Worm (Caenorhabditis elegans) whole organism, L1 larva: ENCODE data around the gene sam-4.

Experiments used
- Y116A8C.19 ChIP-seq: sonication (generic microtip); optimal IDR thresholded peaks from 2 replicates; lab custom pipeline; 2016; ENCODE audit warnings: missing compliant biosample characterization, missing genetic modification characterization, borderline replicate concordance
- aly-2 ChIP-seq: fragments of 150-350 bp; optimal IDR thresholded peaks from 2 replicates; lab custom pipeline; 2014; ENCODE audit warnings: missing biosample characterization, missing genetic modification characterization
- ama-1 ChIP-seq: fragments of 150-350 bp; optimal IDR thresholded peaks from 2 replicates; lab custom pipeline; 2014
- ceh-82 ChIP-seq, 3 experiments: fragments of 150-350 bp in 1 of 3; sonication (generic microtip) in 2 of 3; optimal IDR thresholded peaks; 2 replicates each; lab custom pipeline; 2014 to 2017; ENCODE audit warnings: missing biosample characterization in 3 of 3, missing genetic modification characterization in 3 of 3
- efl-1 ChIP-seq, 4 experiments: fragments of 150-350 bp; optimal IDR thresholded peaks in 3 of 4; peaks in 1 of 4; 1 replicate in 1 of 4; 2 replicates in 3 of 4; lab custom pipeline; 2014; ENCODE audit warnings: missing biosample characterization in 2 of 4, missing genetic modification characterization in 2 of 4, missing genetic modification reagents in 2 of 4
- efl-3 ChIP-seq: fragments of 200-800 bp; sonication (Bioruptor generic); optimal IDR thresholded peaks from 2 replicates; lab custom pipeline; 2018; ENCODE audit warnings: mild to moderate bottlenecking, missing genetic modification characterization, missing compliant biosample characterization
- egl-13 ChIP-seq: sonication (generic microtip); optimal IDR thresholded peaks from 2 replicates; lab custom pipeline; 2016; ENCODE audit warnings: missing genotype, missing genetic modification reagents, missing genetic modification characterization, missing compliant biosample characterization
- fkh-4 ChIP-seq: sonication (generic microtip); optimal IDR thresholded peaks from 2 replicates; lab custom pipeline; 2016; ENCODE audit warnings: missing compliant biosample characterization, missing genetic modification characterization, borderline replicate concordance
- fkh-8 ChIP-seq: sonication (generic microtip); optimal IDR thresholded peaks from 2 replicates; lab custom pipeline; 2016; ENCODE audit warnings: mild to moderate bottlenecking, missing genetic modification characterization, missing compliant biosample characterization
- fos-1 ChIP-seq: fragments of 150-350 bp; optimal IDR thresholded peaks from 2 replicates; lab custom pipeline; 2014; ENCODE audit warnings: missing biosample characterization, missing genetic modification characterization
- grh-1 ChIP-seq: fragments of 200-800 bp; sonication (Bioruptor generic); IDR thresholded peaks from 2 replicates; pipeline ENCODE4 v1.3.6; 2022; ENCODE audit warnings: missing genetic modification reagents, missing genetic modification characterization, missing compliant biosample characterization
- hlh-17 ChIP-seq: fragments of 200-800 bp; sonication (Bioruptor generic); optimal IDR thresholded peaks from 2 replicates; lab custom pipeline; 2018; ENCODE audit warnings: missing genetic modification characterization, mild to moderate bottlenecking, missing compliant biosample characterization, moderate library complexity, borderline replicate concordance
- hpl-2 ChIP-seq: fragments of 150-350 bp; optimal IDR thresholded peaks from 2 replicates; lab custom pipeline; 2014; ENCODE audit warnings: missing biosample characterization, missing genetic modification reagents, missing genetic modification characterization
- lin-13 ChIP-seq: fragments of 150-350 bp; optimal IDR thresholded peaks from 2 replicates; lab custom pipeline; 2014; ENCODE audit warnings: missing biosample characterization, missing genetic modification reagents, missing genetic modification characterization
- lin-14 ChIP-seq: fragments of 200-800 bp; sonication (Bioruptor generic); optimal IDR thresholded peaks from 2 replicates; lab custom pipeline; 2018; ENCODE audit warnings: mild to moderate bottlenecking, missing genetic modification characterization, moderate library complexity, missing compliant biosample characterization
- lin-15B ChIP-seq: fragments of 150-350 bp; sonication (generic microtip); optimal IDR thresholded peaks from 3 replicates; lab custom pipeline; 2014; ENCODE audit warnings: missing biosample characterization, missing genetic modification characterization
- lin-35 ChIP-seq, 2 experiments: fragments of 150-350 bp; optimal IDR thresholded peaks; 2 replicates each; lab custom pipeline; 2014; ENCODE audit warnings: missing biosample characterization in 2 of 2, missing genetic modification characterization in 2 of 2, missing genetic modification reagents in 2 of 2
- lir-3 ChIP-seq: sonication (generic microtip); optimal IDR thresholded peaks from 2 replicates; lab custom pipeline; 2016; ENCODE audit warnings: mild to moderate bottlenecking, missing genetic modification characterization, moderate library complexity, missing compliant biosample characterization; ENCODE audit not compliant: poor library complexity
- mdl-1 ChIP-seq, 2 experiments: fragments of 150-350 bp; optimal IDR thresholded peaks; 2 replicates each; lab custom pipeline; 2014 to 2017; ENCODE audit warnings: missing biosample characterization in 2 of 2, missing genetic modification characterization in 2 of 2, inconsistent platforms in 1 of 2
- mep-1 ChIP-seq: fragments of 150-350 bp; optimal IDR thresholded peaks from 2 replicates; lab custom pipeline; 2014; ENCODE audit warnings: missing biosample characterization, missing genetic modification characterization
- nhr-11 ChIP-seq: fragments of 150-350 bp; optimal IDR thresholded peaks from 2 replicates; lab custom pipeline; 2014; ENCODE audit warnings: missing biosample characterization, missing genetic modification characterization
- nhr-12 ChIP-seq: sonication (generic microtip); optimal IDR thresholded peaks from 2 replicates; lab custom pipeline; 2017; ENCODE audit warnings: missing biosample characterization, missing genetic modification characterization
- nhr-19 ChIP-seq: fragments of 200-800 bp; sonication (Bioruptor generic); conservative IDR thresholded peaks from 2 replicates; pipeline ENCODE4 v1.3.6; 2022; ENCODE audit warnings: missing genetic modification characterization, missing compliant biosample characterization
- nhr-28 ChIP-seq: fragments of 150-350 bp; optimal IDR thresholded peaks from 2 replicates; lab custom pipeline; 2014; ENCODE audit warnings: missing biosample characterization, missing genetic modification characterization
- nhr-47 ChIP-seq: sonication (generic microtip); optimal IDR thresholded peaks from 2 replicates; lab custom pipeline; 2016; ENCODE audit warnings: mild to moderate bottlenecking, missing genetic modification characterization, moderate library complexity, missing compliant biosample characterization
- nhr-77 ChIP-seq: fragments of 150-350 bp; optimal IDR thresholded peaks from 2 replicates; lab custom pipeline; 2014; ENCODE audit warnings: missing biosample characterization, missing genetic modification characterization
- nhr-84 ChIP-seq: sonication (generic microtip); optimal IDR thresholded peaks from 2 replicates; lab custom pipeline; 2017; ENCODE audit warnings: missing biosample characterization, missing genetic modification characterization
- pqm-1 ChIP-seq: sonication (generic microtip); optimal IDR thresholded peaks from 3 replicates; lab custom pipeline; 2017; ENCODE audit warnings: missing biosample characterization, missing genetic modification characterization
- rnt-1 ChIP-seq: sonication (generic microtip); optimal IDR thresholded peaks from 2 replicates; lab custom pipeline; 2016; ENCODE audit warnings: mild to moderate bottlenecking, missing genetic modification characterization, moderate library complexity, missing compliant biosample characterization
- skn-1 ChIP-seq: fragments of 150-350 bp; optimal IDR thresholded peaks from 2 replicates; lab custom pipeline; 2014; ENCODE audit warnings: missing biosample characterization, missing genetic modification characterization
- snu-23 ChIP-seq: sonication (generic microtip); optimal IDR thresholded peaks from 2 replicates; lab custom pipeline; 2016; ENCODE audit warnings: missing genetic modification characterization, missing compliant biosample characterization
- sox-4 ChIP-seq: sonication (generic microtip); optimal IDR thresholded peaks from 2 replicates; lab custom pipeline; 2016; ENCODE audit warnings: missing genetic modification characterization, missing compliant biosample characterization
- sptf-1 ChIP-seq: fragments of 150-350 bp; optimal IDR thresholded peaks from 2 replicates; lab custom pipeline; 2014; ENCODE audit warnings: missing biosample characterization, missing genetic modification characterization
- sup-37 ChIP-seq: fragments of 200-800 bp; sonication (Bioruptor generic); optimal IDR thresholded peaks from 2 replicates; lab custom pipeline; 2018; ENCODE audit warnings: mild to moderate bottlenecking, missing genetic modification characterization, missing compliant biosample characterization
- tbx-2 ChIP-seq: sonication (generic microtip); optimal IDR thresholded peaks from 2 replicates; lab custom pipeline; 2016; ENCODE audit warnings: missing genetic modification characterization, missing compliant biosample characterization
- unc-130 ChIP-seq: fragments of 150-350 bp; optimal IDR thresholded peaks from 2 replicates; lab custom pipeline; 2017; ENCODE audit warnings: missing biosample characterization, missing genetic modification characterization, inconsistent platforms
- unc-30 ChIP-seq: sonication (generic microtip); optimal IDR thresholded peaks from 2 replicates; lab custom pipeline; 2017; ENCODE audit warnings: missing biosample characterization, missing genetic modification characterization
- vab-15 ChIP-seq: sonication (generic microtip); optimal IDR thresholded peaks from 2 replicates; lab custom pipeline; 2017; ENCODE audit warnings: missing genotype, mild to moderate bottlenecking, missing genetic modification characterization, missing compliant biosample characterization
- zag-1 ChIP-seq: fragments of 150-350 bp; optimal IDR thresholded peaks from 2 replicates; lab custom pipeline; 2014; ENCODE audit warnings: missing biosample characterization, missing genetic modification characterization
- zip-4 ChIP-seq: fragments of 200-800 bp; sonication (Bioruptor generic); optimal IDR thresholded peaks from 2 replicates; lab custom pipeline; 2018; ENCODE audit warnings: mild to moderate bottlenecking, missing genetic modification characterization, moderate library complexity, missing compliant biosample characterization

sam-4 gene

DNA sequence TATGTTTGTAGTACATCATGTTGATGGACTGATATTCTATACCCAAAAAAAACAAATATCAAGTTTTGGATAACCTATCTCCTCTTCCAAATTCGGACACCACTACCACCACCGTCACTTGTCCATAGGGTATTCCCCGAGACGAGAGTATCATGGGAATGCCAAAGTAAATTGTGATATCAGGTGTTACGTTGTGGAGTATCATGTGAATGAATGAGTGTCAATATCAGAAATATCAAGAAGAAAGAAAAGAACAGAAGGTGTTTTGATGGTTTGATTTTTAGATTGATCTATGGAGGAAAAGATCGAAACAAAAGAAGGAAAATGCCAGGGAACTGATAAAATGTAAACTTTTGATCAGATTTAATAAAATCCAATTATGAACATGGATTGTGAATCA, 49.2 kb upstream of the sam-4 start (continued):
- TF ChIP-seq vab-15 (tag; lab: Kevin White, UChicago) (peak; percentile 46), zip-4 (GFP tag; lab: Kevin White, UChicago) (no peak), snu-23 (peak; percentile 77), nhr-19 (GFP tag; lab: Robert Waterston, UW) (peak; percentile 82), efl-1 (optimal IDR thresholded peaks at IDR 0.05; lab: Kevin White, UChicago) (no peak), efl-1 (GFP tag; optimal IDR thresholded peaks at IDR 0.05 in 1 of 2; lab: Kevin White, UChicago) (no peak), Y116A8C.19 (no peak), lin-13 (GFP tag; lab: Kevin White, UChicago) (peak; percentile 57), efl-3 (GFP tag; lab: Kevin White, UChicago) (no peak), mdl-1 (tag; optimal IDR thresholded peaks at IDR 0.05; lab: Kevin White, UChicago) (peak in 1 of 2 experiments; percentile 26), pqm-1 (tag; lab: Kevin White, UChicago) (no peak), ceh-82 (tag; optimal IDR thresholded peaks at IDR 0.05; lab: Kevin White, UChicago) (no peak), sptf-1 (tag; lab: Kevin White, UChicago) (no peak), nhr-84 (tag; lab: Kevin White, UChicago) (no peak), nhr-12 (tag; lab: Kevin White, UChicago) (no peak), fkh-4 (tag; lab: Kevin White, UChicago) (no peak), unc-30 (tag; lab: Kevin White, UChicago) (no peak), nhr-77 (tag; lab: Kevin White, UChicago) (no peak), grh-1 (GFP tag; lab: Robert Waterston, UW) (no peak), nhr-11 (tag; lab: Kevin White, UChicago) (peak; percentile 36), zag-1 (tag; lab: Kevin White, UChicago) (no peak), ama-1 (lab: Kevin White, UChicago) (no peak), nhr-47 (tag; lab: Kevin White, UChicago) (peak; percentile 33), fos-1 (no peak), lir-3 (tag; lab: Kevin White, UChicago) (no peak), tbx-2 (tag; lab: Kevin White, UChicago) (peak; percentile 57), unc-130 (peak; percentile 81), egl-13 (tag; lab: Kevin White, UChicago) (no peak), sox-4 (tag; lab: Kevin White, UChicago) (no peak), lin-14 (peak; percentile 85), mep-1 (tag; lab: Kevin White, UChicago) (peak; percentile 52), hpl-2 (GFP tag; lab: Kevin White, UChicago) (no peak)

DNA sequence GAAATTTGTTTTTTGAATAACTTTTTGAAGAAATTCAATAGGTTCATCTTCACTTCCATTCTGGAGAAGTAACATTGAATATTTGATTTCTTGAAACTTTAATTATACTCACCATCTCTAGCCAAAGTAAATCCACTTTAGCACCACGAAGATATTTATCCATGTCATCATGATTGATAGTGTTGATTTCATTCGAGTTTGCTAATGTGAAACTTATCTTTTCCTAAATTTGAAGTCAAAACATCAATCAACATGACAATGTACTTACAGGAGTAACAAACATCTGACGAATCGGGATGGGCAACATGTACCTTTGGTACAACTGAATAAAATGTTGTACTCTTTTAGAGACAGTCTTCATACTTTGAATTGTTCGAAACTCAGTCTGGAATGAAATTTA, 48.3 kb upstream of the sam-4 start:
- no peak for TF ChIP-seq aly-2 (tag; lab: Kevin White, UChicago)
- no peak for TF ChIP-seq nhr-28 (tag; lab: Kevin White, UChicago)
- no peak for TF ChIP-seq lin-35 (GFP tag; optimal IDR thresholded peaks at IDR 0.05; lab: Kevin White, UChicago)
- no peak for TF ChIP-seq ama-1 (lab: Kevin White, UChicago)
- TF ChIP-seq sup-37 (GFP tag; lab: Kevin White, UChicago): no peak
- TF ChIP-seq skn-1 (tag; lab: Kevin White, UChicago): no peak
- TF ChIP-seq hpl-2 (GFP tag; lab: Kevin White, UChicago): no peak
- TF ChIP-seq fkh-8: no peak
- TF ChIP-seq hlh-17 (GFP tag; lab: Kevin White, UChicago): no peak
- TF ChIP-seq rnt-1 (tag; lab: Kevin White, UChicago): no peak
- TF ChIP-seq sox-4 (tag; lab: Kevin White, UChicago): no peak
- no peak for TF ChIP-seq snu-23
- no peak for TF ChIP-seq lin-15B (tag; lab: Kevin White, UChicago)
- TF ChIP-seq tbx-2 (tag; lab: Kevin White, UChicago): no peak
